Fruit fly (Drosophila melanogaster): ENCODE results near the gene CG17292.

dm6 chr2L:8402928-8403285 is 32.7 kb downstream of the CG17292 start, which contains the start of gene fy:
- TF ChIP-seq exex (tag; optimal IDR thresholded peaks at IDR 0.05): no peak
- no peak for TF ChIP-seq Mes4 (GFP tag; optimal IDR thresholded peaks at IDR 0.05)
- TF ChIP-seq CG6175 (GFP tag; IDR thresholded peaks at IDR 0.05): no peak
